Fruit fly (Drosophila melanogaster): ENCODE data around the gene CG11858.

DNA sequence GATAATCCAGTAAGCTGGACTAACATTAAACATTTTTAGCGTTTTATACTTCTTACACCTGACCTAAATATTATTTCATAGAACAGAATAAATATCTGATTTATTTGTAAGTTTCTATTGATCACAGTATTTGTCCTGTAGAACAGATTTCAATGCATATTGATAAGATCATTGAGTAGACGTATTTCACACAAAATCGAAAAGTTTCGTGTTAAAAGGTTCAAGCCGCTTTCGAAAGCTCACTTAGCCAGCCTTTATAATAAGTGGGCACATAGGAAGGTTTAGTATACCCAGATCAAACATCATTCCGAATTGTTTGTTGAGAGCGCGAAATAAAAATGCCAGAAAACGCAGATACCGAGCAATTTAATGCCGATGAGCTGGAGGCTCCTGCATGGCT lies 27.0 kb downstream of the CG11858 start, which contains the start of gene CG11893:
- TF ChIP-seq CG11617 (GFP tag; optimal IDR thresholded peaks at IDR 0.05) = no peak
- no peak for TF ChIP-seq CG12768 (GFP tag; optimal IDR thresholded peaks at IDR 0.05)
- TF ChIP-seq bab1 (GFP tag; optimal IDR thresholded peaks at IDR 0.05) = no peak
- no peak for TF ChIP-seq CG7045 (GFP tag; optimal IDR thresholded peaks at IDR 0.05)
- TF ChIP-seq pad (GFP tag; optimal IDR thresholded peaks at IDR 0.05) = no peak
- TF ChIP-seq toe (GFP tag; optimal IDR thresholded peaks at IDR 0.05) = no peak
- no peak for TF ChIP-seq CG7101 (tag; optimal IDR thresholded peaks at IDR 0.05)
- no peak for TF ChIP-seq cic (GFP tag; optimal IDR thresholded peaks at IDR 0.05)
- no peak for TF ChIP-seq cnc (optimal IDR thresholded peaks at IDR 0.05)
- TF ChIP-seq CG5204 (GFP tag; optimal IDR thresholded peaks at IDR 0.05) = no peak
- no peak for TF ChIP-seq tj (GFP tag; optimal IDR thresholded peaks at IDR 0.05)
- TF ChIP-seq Mnt (GFP tag; optimal IDR thresholded peaks at IDR 0.05) = no peak
- TF ChIP-seq ovo (GFP tag; optimal IDR thresholded peaks at IDR 0.05) = no peak

Measured in whole organism, adult.